Worm (Caenorhabditis elegans) whole organism, L4 larva: Measurements from ENCODE around the gene rsa-2.

Source experiments
- F10B5.3 ChIP-seq: sonication (generic microtip); optimal IDR thresholded peaks from 2 replicates; lab custom pipeline; 2016; ENCODE audit warnings: mild to moderate bottlenecking, missing genetic modification characterization, missing compliant biosample characterization
- F37D6.2 ChIP-seq: sonication (generic microtip); optimal IDR thresholded peaks from 2 replicates; lab custom pipeline; 2016; ENCODE audit warnings: mild to moderate bottlenecking, missing genetic modification characterization, missing compliant biosample characterization
- F44E2.7 ChIP-seq: fragments of 200-800 bp; sonication (Bioruptor generic); IDR thresholded peaks from 2 replicates; pipeline ENCODE4 v2.1.2; 2022; ENCODE audit warnings: missing genetic modification characterization, missing compliant biosample characterization
- F49E8.2 ChIP-seq: sonication (generic microtip); optimal IDR thresholded peaks from 2 replicates; lab custom pipeline; 2016; ENCODE audit warnings: missing compliant biosample characterization, mild to moderate bottlenecking, missing genetic modification characterization, borderline replicate concordance
- R02D3.7 ChIP-seq: fragments of 150-350 bp; sonication (generic microtip); optimal IDR thresholded peaks from 3 replicates; lab custom pipeline; 2014; ENCODE audit warnings: missing biosample characterization, missing genetic modification characterization
- Y105C5A.15 ChIP-seq: fragments of 200-800 bp; sonication (Bioruptor generic); IDR thresholded peaks from 2 replicates; pipeline ENCODE4 v1.3.6; 2022; ENCODE audit warnings: missing genetic modification characterization, missing compliant biosample characterization
- Y48G9A.11 ChIP-seq: fragments of 200-800 bp; sonication (Bioruptor generic); IDR thresholded peaks from 2 replicates; pipeline ENCODE4 v1.3.6; 2022; ENCODE audit warnings: missing genetic modification reagents, missing genetic modification characterization, missing compliant biosample characterization
- Y5F2A.4 ChIP-seq: fragments of 200-800 bp; sonication (Bioruptor generic); optimal IDR thresholded peaks from 2 replicates; lab custom pipeline; 2018; ENCODE audit warnings: mild to moderate bottlenecking, missing genetic modification characterization, missing compliant biosample characterization
- Y75B8A.6 ChIP-seq: fragments of 200-800 bp; sonication (Bioruptor generic); IDR thresholded peaks from 2 replicates; pipeline ENCODE4 v1.3.6; 2022; ENCODE audit warnings: missing genetic modification reagents, missing genetic modification characterization, missing compliant biosample characterization
- ZK337.2 ChIP-seq: fragments of 200-800 bp; sonication (Bioruptor generic); IDR thresholded peaks from 2 replicates; pipeline ENCODE4 v1.3.6; 2022; ENCODE audit warnings: missing genetic modification reagents, missing genetic modification characterization, missing compliant biosample characterization
- ZK546.5 ChIP-seq, 2 experiments: sonication (generic microtip); optimal IDR thresholded peaks; 2 replicates each; lab custom pipeline; 2017; ENCODE audit warnings: missing biosample characterization in 2 of 2, missing genetic modification characterization in 2 of 2
- attf-4 ChIP-seq: sonication (generic microtip); optimal IDR thresholded peaks from 3 replicates; lab custom pipeline; 2017; ENCODE audit warnings: missing biosample characterization, missing genetic modification characterization
- ceh-20 ChIP-seq: fragments of 200-800 bp; sonication (Bioruptor generic); IDR thresholded peaks from 2 replicates; pipeline ENCODE4 v1.3.6; 2022; ENCODE audit warnings: missing genetic modification reagents, missing genetic modification characterization, missing compliant biosample characterization
- ceh-32 ChIP-seq: sonication (generic microtip); optimal IDR thresholded peaks from 2 replicates; lab custom pipeline; 2016; ENCODE audit warnings: mild to moderate bottlenecking, missing genetic modification characterization, missing compliant biosample characterization; ENCODE audit not compliant: poor library complexity
- ceh-62 ChIP-seq: sonication (generic microtip); optimal IDR thresholded peaks from 2 replicates; lab custom pipeline; 2017; ENCODE audit warnings: missing biosample characterization, missing genetic modification characterization
- ceh-82 ChIP-seq: sonication (generic microtip); optimal IDR thresholded peaks from 2 replicates; lab custom pipeline; 2017; ENCODE audit warnings: missing biosample characterization, missing genetic modification characterization
- cey-2 ChIP-seq: sonication (generic microtip); optimal IDR thresholded peaks from 3 replicates; lab custom pipeline; 2017; ENCODE audit warnings: missing genetic modification characterization, mild to moderate bottlenecking, missing compliant biosample characterization, antibody characterized with exemption, borderline replicate concordance; ENCODE audit not compliant: insufficient read depth
- ctbp-1 ChIP-seq: fragments of 200-800 bp; sonication (Bioruptor generic); IDR thresholded peaks from 2 replicates; pipeline ENCODE4 v1.3.6; 2022; ENCODE audit warnings: missing genetic modification reagents, missing genetic modification characterization, missing compliant biosample characterization
- daf-19 ChIP-seq: fragments of 200-800 bp; sonication (Bioruptor generic); conservative IDR thresholded peaks from 2 replicates; pipeline ENCODE4 v1.3.6; 2022; ENCODE audit warnings: missing genetic modification characterization, missing compliant biosample characterization
- dmd-9 ChIP-seq: fragments of 200-800 bp; sonication (Bioruptor generic); IDR thresholded peaks from 2 replicates; pipeline ENCODE4 v1.3.6; 2022; ENCODE audit warnings: missing genetic modification reagents, missing genetic modification characterization, missing compliant biosample characterization
- dve-1 ChIP-seq: sonication (generic microtip); optimal IDR thresholded peaks from 2 replicates; lab custom pipeline; 2017; ENCODE audit warnings: antibody characterized with exemption, mild to moderate bottlenecking, missing genetic modification characterization, missing compliant biosample characterization; ENCODE audit not compliant: insufficient read depth
- egl-27 ChIP-seq: sonication (generic microtip); optimal IDR thresholded peaks from 3 replicates; lab custom pipeline; 2017; ENCODE audit warnings: missing biosample characterization, missing genetic modification reagents, missing genetic modification characterization
- fos-1 ChIP-seq: fragments of 150-350 bp; optimal IDR thresholded peaks from 2 replicates; lab custom pipeline; 2014; ENCODE audit warnings: missing biosample characterization, missing genetic modification characterization
- hlh-11 ChIP-seq: fragments of 200-800 bp; sonication (Bioruptor generic); optimal IDR thresholded peaks from 2 replicates; lab custom pipeline; 2018; ENCODE audit warnings: mild to moderate bottlenecking, missing genetic modification characterization, missing compliant biosample characterization
- hlh-30 ChIP-seq: sonication (generic microtip); optimal IDR thresholded peaks from 2 replicates; lab custom pipeline; 2017; ENCODE audit warnings: antibody characterized with exemption, mild to moderate bottlenecking, missing genetic modification characterization, missing compliant biosample characterization; ENCODE audit not compliant: insufficient read depth
- lin-1 ChIP-seq: fragments of 200-800 bp; sonication (Bioruptor generic); IDR thresholded peaks from 2 replicates; pipeline ENCODE4 v1.3.6; 2022; ENCODE audit warnings: missing genetic modification reagents, missing genetic modification characterization, missing compliant biosample characterization
- lin-15B ChIP-seq: fragments of 150-350 bp; sonication (generic microtip); optimal IDR thresholded peaks from 3 replicates; lab custom pipeline; 2014; ENCODE audit warnings: missing biosample characterization, missing genetic modification characterization
- lin-29 ChIP-seq: fragments of 200-800 bp; sonication (Bioruptor generic); IDR thresholded peaks from 2 replicates; pipeline ENCODE4 v1.3.6; 2022; ENCODE audit warnings: missing genetic modification reagents, missing genetic modification characterization, missing compliant biosample characterization
- lir-3 ChIP-seq: sonication (generic microtip); optimal IDR thresholded peaks from 2 replicates; lab custom pipeline; 2016; ENCODE audit warnings: mild to moderate bottlenecking, missing genetic modification characterization, missing compliant biosample characterization
- lsy-2 ChIP-seq, 2 experiments: fragments of 150-350 bp in 1 of 2; sonication (generic microtip) in 1 of 2; optimal IDR thresholded peaks; 2 replicates each; lab custom pipeline; 2014 to 2017; ENCODE audit warnings: missing biosample characterization in 2 of 2, missing genetic modification characterization in 2 of 2
- mdl-1 ChIP-seq, 2 experiments: fragments of 150-350 bp in 1 of 2; sonication (generic microtip) in 1 of 2; optimal IDR thresholded peaks; 2 replicates each; lab custom pipeline; 2014 to 2017; ENCODE audit warnings: missing biosample characterization in 2 of 2, missing genetic modification characterization in 2 of 2
- mdt-29 ChIP-seq: fragments of 200-800 bp; sonication (Bioruptor generic); IDR thresholded peaks from 2 replicates; pipeline ENCODE4 v1.3.6; 2022; ENCODE audit warnings: missing genetic modification reagents, missing genetic modification characterization, missing compliant biosample characterization
- mep-1 ChIP-seq: fragments of 150-350 bp; sonication (generic microtip); optimal IDR thresholded peaks from 3 replicates; lab custom pipeline; 2014; ENCODE audit warnings: missing biosample characterization, missing genetic modification characterization
- mxl-2 ChIP-seq: fragments of 200-800 bp; sonication (Bioruptor generic); conservative IDR thresholded peaks from 2 replicates; pipeline ENCODE4 v1.3.6; 2022; ENCODE audit warnings: missing genetic modification reagents, missing genetic modification characterization, missing compliant biosample characterization
- nhr-10 ChIP-seq: fragments of 150-350 bp; optimal IDR thresholded peaks from 2 replicates; lab custom pipeline; 2014; ENCODE audit warnings: missing biosample characterization, missing genetic modification characterization
- nhr-237 ChIP-seq: sonication (generic microtip); optimal IDR thresholded peaks from 2 replicates; lab custom pipeline; 2017; ENCODE audit warnings: missing biosample characterization, missing genetic modification characterization
- nhr-28 ChIP-seq: fragments of 150-350 bp; optimal IDR thresholded peaks from 2 replicates; lab custom pipeline; 2014; ENCODE audit warnings: missing biosample characterization, missing genetic modification characterization
- nhr-41 ChIP-seq: fragments of 200-800 bp; sonication (Bioruptor generic); IDR thresholded peaks from 2 replicates; pipeline ENCODE4 v1.3.6; 2022; ENCODE audit warnings: missing genetic modification reagents, missing genetic modification characterization, missing compliant biosample characterization
- nhr-42 ChIP-seq: fragments of 200-800 bp; sonication (Bioruptor generic); IDR thresholded peaks from 2 replicates; pipeline ENCODE4 v1.3.6; 2022; ENCODE audit warnings: missing genetic modification characterization, missing compliant biosample characterization
- nhr-77 ChIP-seq: fragments of 150-350 bp; optimal IDR thresholded peaks from 2 replicates; lab custom pipeline; 2014; ENCODE audit warnings: missing biosample characterization, missing genetic modification characterization
- php-3 ChIP-seq: fragments of 200-800 bp; sonication (Bioruptor generic); IDR thresholded peaks from 2 replicates; pipeline ENCODE4 v1.3.6; 2022; ENCODE audit warnings: missing genetic modification reagents, missing genetic modification characterization, missing compliant biosample characterization
- rbr-2 ChIP-seq: sonication (generic microtip); optimal IDR thresholded peaks from 2 replicates; lab custom pipeline; 2016; ENCODE audit warnings: missing genotype, missing genetic modification characterization, missing compliant biosample characterization
- sdz-12 ChIP-seq: fragments of 200-800 bp; sonication (Bioruptor generic); optimal IDR thresholded peaks from 2 replicates; lab custom pipeline; 2018; ENCODE audit warnings: mild to moderate bottlenecking, missing genetic modification characterization, missing compliant biosample characterization
- set-16 ChIP-seq: fragments of 200-800 bp; sonication (Bioruptor generic); IDR thresholded peaks from 2 replicates; pipeline ENCODE4 v1.3.6; 2022; ENCODE audit warnings: missing genetic modification reagents, missing genetic modification characterization, missing compliant biosample characterization
- snpc-4 ChIP-seq: fragments of 150-350 bp; optimal IDR thresholded peaks from 2 replicates; lab custom pipeline; 2014; ENCODE audit warnings: missing biosample characterization, missing genetic modification characterization
- spr-3 ChIP-seq: fragments of 200-800 bp; sonication (Bioruptor generic); optimal IDR thresholded peaks from 2 replicates; lab custom pipeline; 2018; ENCODE audit warnings: mild to moderate bottlenecking, missing genetic modification characterization, missing compliant biosample characterization
- vab-7 ChIP-seq: fragments of 200-800 bp; sonication (Bioruptor generic); IDR thresholded peaks from 2 replicates; pipeline ENCODE4 v1.3.6; 2022; ENCODE audit warnings: missing genetic modification reagents, missing genetic modification characterization, missing compliant biosample characterization
- zag-1 ChIP-seq: fragments of 150-350 bp; optimal IDR thresholded peaks from 2 replicates; lab custom pipeline; 2014; ENCODE audit warnings: missing biosample characterization, missing genetic modification characterization
- zip-2 ChIP-seq: fragments of 150-350 bp; optimal IDR thresholded peaks from 2 replicates; lab custom pipeline; 2014; ENCODE audit warnings: missing biosample characterization, missing genetic modification characterization

The rsa-2 gene

ce11 chrIII:11110756-11111155, 47.5 kb downstream of the rsa-2 start (continued):
- TF ChIP-seq mdl-1 (tag; optimal IDR thresholded peaks at IDR 0.05; lab: Kevin White, UChicago) (peak in 1 of 2 experiments; percentile 19), nhr-77 (peak; percentile 44), php-3 (GFP tag; lab: Robert Waterston, UW) (0 out of 2 replicates have a peak, but pooled peaks have one; percentile 12), F49E8.2 (peak; percentile 29), ceh-62 (tag; lab: Kevin White, UChicago) (no peak)

ce11 chrIII:11112718-11113117, 49.4 kb downstream of the rsa-2 start:
- TF ChIP-seq vab-7 (GFP tag; lab: Robert Waterston, UW) (0 out of 2 replicates have a peak, but pooled peaks have one; percentile 9), lin-15B (no peak), nhr-28 (tag; lab: Kevin White, UChicago) (no peak), mep-1 (tag; lab: Kevin White, UChicago) (peak; percentile 24), cey-2 (tag; lab: Kevin White, UChicago) (no peak), F10B5.3 (tag; lab: Kevin White, UChicago) (no peak), nhr-42 (GFP tag; lab: Robert Waterston, UW) (peak; percentile 56; the same call in 1 of the 2 replicates), spr-3 (GFP tag; lab: Kevin White, UChicago) (no peak), rbr-2 (tag; lab: Kevin White, UChicago) (peak; percentile 71), ZK546.5 (tag; optimal IDR thresholded peaks at IDR 0.05; lab: Kevin White, UChicago) (no peak), ceh-82 (tag; lab: Kevin White, UChicago) (no peak), lsy-2 (tag; optimal IDR thresholded peaks at IDR 0.05; lab: Kevin White, UChicago) (peak in 1 of 2 experiments; percentile 47), lin-1 (GFP tag; lab: Robert Waterston, UW) (no peak), sdz-12 (no peak), R02D3.7 (tag; lab: Kevin White, UChicago) (no peak), ceh-32 (no peak), zag-1 (tag; lab: Kevin White, UChicago) (no peak), Y48G9A.11 (GFP tag; lab: Robert Waterston, UW) (peak; percentile 35; the same call in 1 of the 2 replicates), egl-27 (no peak), daf-19 (no peak), mdt-29 (no peak), fos-1 (no peak), F44E2.7 (GFP tag; lab: Robert Waterston, UW) (no peak), dmd-9 (GFP tag; lab: Robert Waterston, UW) (peak; percentile 84), lir-3 (tag; lab: Kevin White, UChicago) (no peak), hlh-11 (peak; percentile 59), attf-4 (tag; lab: Kevin White, UChicago) (no peak), hlh-30 (tag; lab: Kevin White, UChicago) (no peak), dve-1 (tag; lab: Kevin White, UChicago) (no peak), Y75B8A.6 (GFP tag; lab: Robert Waterston, UW) (0 out of 2 replicates have a peak, but pooled peaks have one; percentile 52), lin-29 (GFP tag; lab: Robert Waterston, UW) (peak; percentile 80), F37D6.2 (tag; lab: Kevin White, UChicago) (peak; percentile 9), nhr-10 (tag; lab: Kevin White, UChicago) (no peak), snpc-4 (tag; lab: Kevin White, UChicago) (no peak), ceh-20 (GFP tag; lab: Robert Waterston, UW) (peak; percentile 59; the same call in 1 of the 2 replicates), nhr-237 (tag; lab: Kevin White, UChicago) (no peak), zip-2 (tag; lab: Kevin White, UChicago) (no peak), php-3 (GFP tag; lab: Robert Waterston, UW) (0 out of 2 replicates have a peak, but pooled peaks have one; percentile 10), ctbp-1 (GFP tag; lab: Robert Waterston, UW) (no peak), Y105C5A.15 (no peak), Y5F2A.4 (no peak), mxl-2 (GFP tag; lab: Robert Waterston, UW) (no peak), nhr-41 (no peak), mdl-1 (tag; optimal IDR thresholded peaks at IDR 0.05; lab: Kevin White, UChicago) (no peak), set-16 (peak; percentile 23; the same call in 1 of the 2 replicates), ZK337.2 (GFP tag; lab: Robert Waterston, UW) (peak; percentile 82; the same call in 1 of the 2 replicates)
